Fruit fly (Drosophila melanogaster): ENCODE measurements around the gene Lcp65Ae.

DNA sequence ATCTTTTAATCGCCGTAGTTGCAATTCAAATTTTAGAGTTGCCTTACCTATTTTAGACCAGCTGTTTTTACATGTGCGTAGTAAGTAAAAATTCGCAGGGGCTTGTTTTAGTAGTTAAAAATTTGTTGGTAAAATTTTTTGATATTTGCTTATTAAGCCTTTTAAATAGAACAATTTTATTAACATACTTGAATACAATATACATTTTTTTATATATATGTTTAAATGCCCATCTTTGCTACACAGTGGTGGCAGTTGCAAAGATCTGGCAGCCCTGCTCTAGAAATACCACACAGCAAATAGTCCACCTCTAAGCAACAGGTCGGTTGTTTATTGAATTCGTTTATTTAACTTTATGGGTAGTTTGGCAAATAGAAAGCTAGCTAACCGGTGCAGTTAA lies 43.2 kb downstream of the Lcp65Ae start, which contains the start of the genes CG10467 and loj:
- TF ChIP-seq CTCF (optimal IDR thresholded peaks at IDR 0.05) (no peak), CG8478 (optimal IDR thresholded peaks at IDR 0.05) (no peak)
